Worm (Caenorhabditis elegans) whole organism, late embryonic: ENCODE results near the gene Y41C4A.8.

Experiments used
- npax-4 ChIP-seq: sonication (generic microtip); optimal IDR thresholded peaks from 2 replicates; lab custom pipeline; 2016; ENCODE audit warnings: missing genetic modification characterization, missing compliant biosample characterization
- pqm-1 ChIP-seq: sonication (generic microtip); optimal IDR thresholded peaks from 2 replicates; lab custom pipeline; 2016; ENCODE audit warnings: missing genetic modification characterization, missing compliant biosample characterization
- sox-4 ChIP-seq: sonication (generic microtip); optimal IDR thresholded peaks from 2 replicates; lab custom pipeline; 2017; ENCODE audit warnings: mild to moderate bottlenecking, missing genetic modification characterization, inconsistent platforms, missing compliant biosample characterization

DNA sequence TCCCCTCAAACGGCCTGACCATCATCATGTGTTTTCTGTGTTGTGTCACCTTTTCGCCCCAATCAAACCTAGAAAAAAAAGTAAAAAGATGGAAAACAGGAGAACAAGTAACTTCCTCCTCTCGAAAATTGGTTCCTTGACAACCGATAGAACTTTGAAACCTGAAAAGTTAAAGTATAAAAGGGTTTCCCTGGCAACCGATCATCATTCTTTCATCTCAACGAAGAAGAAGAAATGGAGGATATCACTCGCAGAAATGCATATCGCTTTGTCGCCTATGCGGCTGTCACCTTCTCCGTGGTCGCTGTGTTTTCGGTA lies 4.9 kb downstream of the Y41C4A.8 start, which contains the start of gene col-95:
- TF ChIP-seq pqm-1 (tag; lab: Kevin White, UChicago) (no peak), sox-4 (no peak), npax-4 (no peak)
